Fruit fly (Drosophila melanogaster): ENCODE results near the gene ChAT.

- TF ChIP-seq CG15514 (GFP tag; optimal IDR thresholded peaks at IDR 0.05), result no peak
- TF ChIP-seq jumu (GFP tag; optimal IDR thresholded peaks at IDR 0.05), result no peak
- TF ChIP-seq CG15269 (tag; optimal IDR thresholded peaks at IDR 0.05), result no peak
- no peak for TF ChIP-seq CG6175 (GFP tag; IDR thresholded peaks at IDR 0.05)
- TF ChIP-seq usp (GFP tag; optimal IDR thresholded peaks at IDR 0.05), result no peak
- no peak for TF ChIP-seq CG11696 (GFP tag; IDR thresholded peaks at IDR 0.05)
- no peak for TF ChIP-seq bigmax (GFP tag; optimal IDR thresholded peaks at IDR 0.05)
- TF ChIP-seq chinmo (GFP tag; IDR thresholded peaks at IDR 0.05; ENCODE audit: partially characterized antibody), result no peak
- TF ChIP-seq bbx (GFP tag; IDR thresholded peaks at IDR 0.05; ENCODE audit: partially characterized antibody), result no peak
- TF ChIP-seq hb (GFP tag; IDR thresholded peaks at IDR 0.05; ENCODE audit: partially characterized antibody), result no peak
Measured at dm6 chr3R:18694952-18695351, 10.3 kb upstream of the ChAT start, which contains the start of gene CG34282.

Measured in whole organism, embryonic.